Fruit fly (Drosophila melanogaster) S2 (cell line): ENCODE measurements around the gene TwdlM.

Experiments used
- CG8478 ChIP-seq: fragments of >200 bp; optimal IDR thresholded peaks from 2 replicates; lab custom pipeline; 2018
- CTCF ChIP-seq, 2 experiments: fragments of >200 bp; optimal IDR thresholded peaks; 2 replicates each; lab custom pipeline; 2018

- TF ChIP-seq CG8478 (lab: Kevin White, UChicago) (no peak), CTCF (optimal IDR thresholded peaks at IDR 0.05; lab: Kevin White, UChicago) (no peak)
Measured at dm6 chr3R:26615428-26615827, 3.5 kb upstream of the TwdlM start.
